Worm (Caenorhabditis elegans): Measurements from ENCODE around the gene tsp-8.

- TF ChIP-seq mep-1 (tag; optimal IDR thresholded peaks at IDR 0.05) (no peak), flh-1 (GFP tag; optimal IDR thresholded peaks at IDR 0.05) (no peak), ztf-11 (tag; optimal IDR thresholded peaks at IDR 0.05) (no peak), mab-5 (tag; optimal IDR thresholded peaks at IDR 0.05) (no peak), nhr-237 (tag; optimal IDR thresholded peaks at IDR 0.05) (no peak), snpc-4 (tag; optimal IDR thresholded peaks at IDR 0.05) (no peak), blmp-1 (tag; optimal IDR thresholded peaks at IDR 0.05) (no peak), pha-4 (tag; optimal IDR thresholded peaks at IDR 0.05) (no peak), nhr-12 (tag; optimal IDR thresholded peaks at IDR 0.05) (no peak), ces-1 (GFP tag; optimal IDR thresholded peaks at IDR 0.05) (no peak), sem-2 (GFP tag; optimal IDR thresholded peaks at IDR 0.05) (no peak), elt-3 (tag; optimal IDR thresholded peaks at IDR 0.05) (no peak), unc-39 (tag; optimal IDR thresholded peaks at IDR 0.05) (no peak), nhr-76 (tag; optimal IDR thresholded peaks at IDR 0.05) (no peak)
Observed at ce11 chrX:14737623-14738022, 8.3 kb upstream of the tsp-8 start.

Measured in whole organism, mixed stage, embryonic.